Fruit fly (Drosophila melanogaster) whole organism, embryonic: Measurements from ENCODE around the gene CG42764.

Experiments used
- Abd-B ChIP-seq: fragments of 200-800 bp; sonication (Bioruptor generic); optimal IDR thresholded peaks from 2 replicates; lab custom pipeline; 2018; ENCODE audit warnings: missing biosample characterization, mild to moderate bottlenecking, missing genetic modification characterization, moderate library complexity
- Bdp1 ChIP-seq: fragments of 200-800 bp; sonication (Bioruptor generic); optimal IDR thresholded peaks from 3 replicates; lab custom pipeline; 2016; ENCODE audit warnings: missing biosample characterization, missing genetic modification characterization
- Blimp-1 ChIP-seq: fragments of 200-800 bp; sonication (Bioruptor generic); optimal IDR thresholded peaks from 3 replicates; lab custom pipeline; 2018; ENCODE audit warnings: missing biosample characterization, missing genetic modification characterization, mild to moderate bottlenecking, moderate library complexity, missing genetic modification reagents
- CG1024 ChIP-seq: fragments of 200-800 bp; sonication (Bioruptor generic); IDR thresholded peaks from 2 replicates; pipeline ENCODE4 v1.3.6; 2022; ENCODE audit warnings: missing biosample characterization, missing genetic modification characterization
- CG10366 ChIP-seq: fragments of 200-800 bp; sonication (Bioruptor generic); IDR thresholded peaks from 2 replicates; pipeline ENCODE4 v1.3.6; 2022; ENCODE audit warnings: missing biosample characterization, missing genetic modification characterization
- CG12219 ChIP-seq: fragments of 200-800 bp; sonication (Bioruptor generic); optimal IDR thresholded peaks from 3 replicates; lab custom pipeline; 2018; ENCODE audit warnings: missing biosample characterization, mild to moderate bottlenecking, missing genetic modification characterization
- CG1233 ChIP-seq: fragments of 200-800 bp; sonication (Bioruptor generic); optimal IDR thresholded peaks from 4 replicates; lab custom pipeline; 2018; ENCODE audit warnings: missing biosample characterization, mild to moderate bottlenecking, missing genetic modification characterization
- CG12769 ChIP-seq: fragments of 200-800 bp; sonication (Bioruptor generic); optimal IDR thresholded peaks from 2 replicates; lab custom pipeline; 2019; ENCODE audit warnings: missing biosample characterization, mild to moderate bottlenecking, missing genetic modification characterization, moderate library complexity
- CG1529 ChIP-seq: fragments of 200-800 bp; sonication (Bioruptor generic); optimal IDR thresholded peaks from 3 replicates; lab custom pipeline; 2018; ENCODE audit warnings: missing biosample characterization, missing genetic modification characterization
- CG17912 ChIP-seq: fragments of 200-800 bp; sonication (Bioruptor generic); optimal IDR thresholded peaks from 2 replicates; lab custom pipeline; 2018; ENCODE audit warnings: missing biosample characterization, mild to moderate bottlenecking, missing genetic modification characterization
- CG2199 ChIP-seq: fragments of 200-800 bp; sonication (Bioruptor generic); IDR thresholded peaks from 3 replicates; pipeline ENCODE4 v1.3.6; 2022; ENCODE audit warnings: missing biosample characterization, missing genetic modification characterization
- CG2712 ChIP-seq: fragments of 200-800 bp; optimal IDR thresholded peaks from 3 replicates; lab custom pipeline; 2019; ENCODE audit warnings: missing biosample characterization, mild to moderate bottlenecking, missing genetic modification characterization, moderate library complexity
- CG32532 ChIP-seq: fragments of 200-800 bp; sonication (Bioruptor generic); IDR thresholded peaks from 2 replicates; pipeline ENCODE4 v1.3.6; 2022; ENCODE audit warnings: missing biosample characterization, missing genetic modification characterization
- CG4854 ChIP-seq: fragments of 200-800 bp; sonication (Bioruptor generic); optimal IDR thresholded peaks from 2 replicates; lab custom pipeline; 2016; ENCODE audit warnings: missing biosample characterization, missing genetic modification characterization, inconsistent platforms
- CG6254 ChIP-seq: fragments of 200-800 bp; sonication (Bioruptor generic); optimal IDR thresholded peaks from 3 replicates; lab custom pipeline; 2017; ENCODE audit warnings: mild to moderate bottlenecking, missing biosample characterization, missing genetic modification reagents, missing genetic modification characterization
- CG6854 ChIP-seq: fragments of 200-800 bp; sonication (Bioruptor generic); optimal IDR thresholded peaks from 3 replicates; lab custom pipeline; 2017; ENCODE audit warnings: missing biosample characterization, mild to moderate bottlenecking, missing genetic modification characterization
- CG8281 ChIP-seq: fragments of 200-800 bp; sonication (Bioruptor generic); optimal IDR thresholded peaks from 2 replicates; lab custom pipeline; 2018; ENCODE audit warnings: missing biosample characterization, mild to moderate bottlenecking, missing genetic modification characterization, moderate library complexity
- CG8388 ChIP-seq: fragments of 200-800 bp; sonication (Bioruptor generic); optimal IDR thresholded peaks from 2 replicates; lab custom pipeline; 2019; ENCODE audit warnings: missing biosample characterization, mild to moderate bottlenecking, missing genetic modification characterization, moderate library complexity
- CG9215 ChIP-seq: fragments of 200-800 bp; sonication (Bioruptor generic); IDR thresholded peaks from 2 replicates; pipeline ENCODE4 v1.3.6; 2022; ENCODE audit warnings: missing biosample characterization, missing genetic modification characterization
- CG9797 ChIP-seq: fragments of 200-800 bp; sonication (Bioruptor generic); optimal IDR thresholded peaks from 3 replicates; lab custom pipeline; 2018; ENCODE audit warnings: missing biosample characterization, mild to moderate bottlenecking, missing genetic modification characterization
- Drgx ChIP-seq: fragments of 200-800 bp; sonication (Bioruptor generic); IDR thresholded peaks from 2 replicates; pipeline ENCODE4 v1.3.6; 2022; ENCODE audit warnings: missing biosample characterization, missing genetic modification characterization
- E2f1 ChIP-seq: fragments of 200-800 bp; sonication (Bioruptor generic); IDR thresholded peaks from 2 replicates; pipeline ENCODE4 v1.3.6; 2022; ENCODE audit warnings: missing biosample characterization, missing genetic modification characterization
- Gug ChIP-seq: fragments of 200-800 bp; sonication (Bioruptor generic); IDR thresholded peaks from 4 replicates; pipeline ENCODE4 v1.3.6; 2022; ENCODE audit warnings: missing biosample characterization, missing genetic modification characterization
- Hsf ChIP-seq: fragments of 200-800 bp; sonication (Bioruptor generic); optimal IDR thresholded peaks from 3 replicates; lab custom pipeline; 2016; ENCODE audit warnings: missing biosample characterization, missing genetic modification characterization
- MESR4 ChIP-seq: fragments of 200-800 bp; sonication (Bioruptor generic); optimal IDR thresholded peaks from 2 replicates; lab custom pipeline; 2018; ENCODE audit warnings: missing biosample characterization, mild to moderate bottlenecking, missing genetic modification characterization, moderate library complexity
- Mes4 ChIP-seq: fragments of 200-800 bp; sonication (Bioruptor generic); optimal IDR thresholded peaks from 2 replicates; lab custom pipeline; 2016; ENCODE audit warnings: missing biosample characterization, missing genetic modification characterization
- Mrtf ChIP-seq: fragments of 200-800 bp; sonication (Bioruptor generic); IDR thresholded peaks from 3 replicates; pipeline ENCODE4 v1.3.6; 2022; ENCODE audit warnings: missing biosample characterization, missing genetic modification characterization
- Pdp1 ChIP-seq, 2 experiments: fragments of 200-800 bp; sonication (Bioruptor generic); optimal IDR thresholded peaks; 3 replicates each; lab custom pipeline; 2016; ENCODE audit warnings: missing biosample characterization in 2 of 2, missing genetic modification characterization in 2 of 2, mild to moderate bottlenecking in 1 of 2, moderate library complexity in 1 of 2
- Rx ChIP-seq: fragments of 200-800 bp; sonication (Bioruptor generic); IDR thresholded peaks from 2 replicates; pipeline ENCODE4 v1.3.6; 2022; ENCODE audit warnings: missing biosample characterization, missing genetic modification characterization
- aop ChIP-seq: fragments of 200-800 bp; sonication (Bioruptor generic); IDR thresholded peaks from 2 replicates; pipeline ENCODE4 v1.3.6; 2022; ENCODE audit warnings: missing biosample characterization, missing genetic modification characterization
- bbx ChIP-seq: fragments of 200-800 bp; sonication (Bioruptor generic); IDR thresholded peaks from 2 replicates; pipeline ENCODE4 v1.3.6; 2022; ENCODE audit warnings: missing biosample characterization, missing genetic modification characterization; ENCODE audit not compliant: partially characterized antibody
- br ChIP-seq: fragments of >200 bp; optimal IDR thresholded peaks from 2 replicates; lab custom pipeline; 2017
- bsh ChIP-seq, 2 experiments: fragments of 200-800 bp; sonication (Bioruptor generic); optimal IDR thresholded peaks; 2 replicates each; lab custom pipeline; 2017 to 2018; ENCODE audit warnings: mild to moderate bottlenecking in 2 of 2, missing biosample characterization in 2 of 2, missing genetic modification characterization in 2 of 2, moderate library complexity in 1 of 2
- chn ChIP-seq: fragments of 200-800 bp; sonication (Bioruptor generic); optimal IDR thresholded peaks from 2 replicates; lab custom pipeline; 2016; ENCODE audit warnings: missing biosample characterization, missing genetic modification characterization
- crol ChIP-seq: fragments of 200-800 bp; sonication (Bioruptor generic); IDR thresholded peaks from 2 replicates; pipeline ENCODE4 v1.3.6; 2022; ENCODE audit warnings: missing biosample characterization, missing genetic modification characterization
- dpn ChIP-seq, 2 experiments: fragments of 200-800 bp; sonication (Bioruptor generic); optimal IDR thresholded peaks; 3 replicates each; lab custom pipeline; 2016; ENCODE audit warnings: missing biosample characterization in 2 of 2, missing genetic modification characterization in 2 of 2
- emc ChIP-seq: fragments of 200-800 bp; sonication (Bioruptor generic); optimal IDR thresholded peaks from 2 replicates; lab custom pipeline; 2016; ENCODE audit warnings: missing biosample characterization, missing genetic modification characterization
- fd64A ChIP-seq: fragments of 200-800 bp; sonication (Bioruptor generic); optimal IDR thresholded peaks from 3 replicates; lab custom pipeline; 2018; ENCODE audit warnings: missing biosample characterization, mild to moderate bottlenecking, missing genetic modification characterization
- gce ChIP-seq: fragments of 200-800 bp; sonication (Bioruptor generic); IDR thresholded peaks from 3 replicates; pipeline ENCODE4 v1.3.6; 2022; ENCODE audit warnings: missing biosample characterization, missing genetic modification characterization
- gcm ChIP-seq: fragments of 200-800 bp; sonication (Bioruptor generic); optimal IDR thresholded peaks from 2 replicates; lab custom pipeline; 2019; ENCODE audit warnings: missing biosample characterization, mild to moderate bottlenecking, missing genetic modification characterization, moderate library complexity
- gfzf ChIP-seq: fragments of 200-800 bp; sonication (Bioruptor generic); optimal IDR thresholded peaks from 2 replicates; lab custom pipeline; 2016; ENCODE audit warnings: missing biosample characterization, mild to moderate bottlenecking, missing genetic modification characterization, moderate library complexity
- gsb ChIP-seq: fragments of 200-800 bp; sonication (Bioruptor generic); IDR thresholded peaks from 2 replicates; pipeline ENCODE4 v1.3.6; 2022; ENCODE audit warnings: missing biosample characterization, missing genetic modification characterization
- jumu ChIP-seq: fragments of 200-800 bp; sonication (Bioruptor generic); optimal IDR thresholded peaks from 3 replicates; lab custom pipeline; 2016; ENCODE audit warnings: missing biosample characterization, missing genetic modification characterization
- kah ChIP-seq: fragments of 200-800 bp; sonication (Bioruptor generic); optimal IDR thresholded peaks from 2 replicates; lab custom pipeline; 2018; ENCODE audit warnings: missing biosample characterization, mild to moderate bottlenecking, missing genetic modification characterization
- ken ChIP-seq: fragments of 200-800 bp; sonication (Bioruptor generic); IDR thresholded peaks from 3 replicates; pipeline ENCODE4 v1.3.6; 2022; ENCODE audit warnings: missing biosample characterization, missing genetic modification characterization
- mirr ChIP-seq: fragments of 200-800 bp; sonication (Bioruptor generic); optimal IDR thresholded peaks from 3 replicates; lab custom pipeline; 2018; ENCODE audit warnings: missing biosample characterization, mild to moderate bottlenecking, missing genetic modification characterization
- phol ChIP-seq: fragments of 200-800 bp; sonication (Bioruptor generic); optimal IDR thresholded peaks from 3 replicates; lab custom pipeline; 2018; ENCODE audit warnings: missing biosample characterization, mild to moderate bottlenecking, missing genetic modification characterization, moderate library complexity
- sr ChIP-seq: fragments of 200-800 bp; sonication (Bioruptor generic); IDR thresholded peaks from 3 replicates; pipeline ENCODE4 v1.3.6; 2022; ENCODE audit warnings: missing biosample characterization, missing genetic modification characterization
- trh ChIP-seq: fragments of 200-800 bp; sonication (Bioruptor generic); optimal IDR thresholded peaks from 2 replicates; lab custom pipeline; 2016; ENCODE audit warnings: missing biosample characterization, missing genetic modification characterization
- usp ChIP-seq: fragments of >200 bp; optimal IDR thresholded peaks from 2 replicates; lab custom pipeline; 2017; ENCODE audit warnings: missing biosample characterization, missing genetic modification characterization
- yki ChIP-seq: fragments of >200 bp; optimal IDR thresholded peaks from 3 replicates; lab custom pipeline; 2018

The CG42764 gene

dm6 chr3L:20470991-20471498 is 5.2 kb upstream of the CG42764 start (continued):
- TF ChIP-seq dpn (GFP tag; optimal IDR thresholded peaks at IDR 0.05; lab: Kevin White, UChicago) (peak in 1 of 2 experiments; percentile 8), trh (GFP tag; lab: Kevin White, UChicago) (no peak), chn (no peak), Abd-B (GFP tag; lab: Kevin White, UChicago) (no peak), Rx (GFP tag; lab: Robert Waterston, UW) (peak; percentile 41; the same call in 1 of the 2 replicates), CG8388 (GFP tag; lab: Kevin White, UChicago) (peak; percentile 42), CG17912 (GFP tag; lab: Kevin White, UChicago) (no peak), Bdp1 (GFP tag; lab: Kevin White, UChicago) (no peak), yki (no peak), gcm (GFP tag; lab: Kevin White, UChicago) (peak; percentile 44), CG2712 (tag; lab: Kevin White, UChicago) (peak; percentile 57), CG12769 (peak; percentile 43), Pdp1 (GFP tag; optimal IDR thresholded peaks at IDR 0.05; lab: Kevin White, UChicago) (peak in 1 of 2 experiments; percentile 46), CG1024 (GFP tag; lab: Robert Waterston, UW) (peak; percentile 65), br (lab: Kevin White, UChicago) (no peak), CG9797 (GFP tag; lab: Kevin White, UChicago) (no peak), bsh (GFP tag; optimal IDR thresholded peaks at IDR 0.05; lab: Kevin White, UChicago) (peak in 1 of 2 experiments; percentile 66), emc (GFP tag; lab: Kevin White, UChicago) (no peak), jumu (no peak), Mrtf (GFP tag; lab: Robert Waterston, UW) (peak; percentile 60; the same call in 1 of the 3 replicates), CG1529 (GFP tag; lab: Kevin White, UChicago) (peak; percentile 37), CG1233 (GFP tag; lab: Kevin White, UChicago) (peak; percentile 19), ken (GFP tag; lab: Robert Waterston, UW) (peak; percentile 56; the same call in 1 of the 3 replicates), Drgx (GFP tag; lab: Robert Waterston, UW) (peak; percentile 72), fd64A (GFP tag; lab: Kevin White, UChicago) (peak; percentile 49), E2f1 (GFP tag; lab: Robert Waterston, UW) (peak; percentile 53; the same call in 1 of the 2 replicates), sr (GFP tag; lab: Robert Waterston, UW) (peak; percentile 62; the same call in 2 of the 3 replicates), kah (peak; percentile 65), CG9215 (GFP tag; lab: Robert Waterston, UW) (no peak), CG6254 (GFP tag; lab: Kevin White, UChicago) (peak; percentile 71), CG32532 (GFP tag; lab: Robert Waterston, UW) (peak; percentile 27; the same call in 1 of the 2 replicates), MESR4 (no peak), gsb (GFP tag; lab: Robert Waterston, UW) (no peak), phol (tag; lab: Kevin White, UChicago) (peak; percentile 63), crol (GFP tag; lab: Robert Waterston, UW) (no peak), Hsf (GFP tag; lab: Kevin White, UChicago) (peak; percentile 16), CG6854 (no peak), mirr (GFP tag; lab: Kevin White, UChicago) (peak; percentile 48), usp (GFP tag; lab: Kevin White, UChicago) (no peak), CG12219 (GFP tag; lab: Kevin White, UChicago) (peak; percentile 53), gce (peak; percentile 59; the same call in 1 of the 3 replicates), gfzf (GFP tag; lab: Kevin White, UChicago) (no peak), bbx (GFP tag; lab: Robert Waterston, UW) (no peak), CG8281 (tag; lab: Kevin White, UChicago) (peak; percentile 19), Blimp-1 (peak; percentile 59), Gug (GFP tag; lab: Robert Waterston, UW) (no peak), CG2199 (GFP tag; lab: Robert Waterston, UW) (peak; percentile 85; the same call in 1 of the 3 replicates), Mes4 (GFP tag; lab: Kevin White, UChicago) (no peak), CG4854 (GFP tag; lab: Kevin White, UChicago) (no peak), CG10366 (peak; percentile 43; the same call in 1 of the 2 replicates), aop (GFP tag; lab: Robert Waterston, UW) (no peak)
